Fruit fly (Drosophila melanogaster): ENCODE data around the gene RtGEF.

RtGEF gene

dm6 chr2L:20327375-20327774 is 22.9 kb upstream of the RtGEF start (continued):
- TF ChIP-seq Asciz (GFP tag; optimal IDR thresholded peaks at IDR 0.05) (peak; percentile 26), MTF-1 (GFP tag; optimal IDR thresholded peaks at IDR 0.05; ENCODE audit: borderline replicate concordance) (peak; percentile 65), CG8388 (GFP tag; optimal IDR thresholded peaks at IDR 0.05) (peak; percentile 10), fd102C (GFP tag; optimal IDR thresholded peaks at IDR 0.05) (no peak), otp (GFP tag; IDR thresholded peaks at IDR 0.05) (peak; percentile 78; the same call in 2 of the 3 replicates), CG17802 (tag; optimal IDR thresholded peaks at IDR 0.05) (peak; percentile 17), CG33557 (GFP tag; optimal IDR thresholded peaks at IDR 0.05) (peak; percentile 61), unpg (GFP tag; optimal IDR thresholded peaks at IDR 0.05) (peak; percentile 26), Spps (tag; optimal IDR thresholded peaks at IDR 0.05) (no peak), CG7987 (GFP tag; optimal IDR thresholded peaks at IDR 0.05) (peak; percentile 11), CG43689 (GFP tag; IDR thresholded peaks at IDR 0.05) (no peak), Dip3 (GFP tag; optimal IDR thresholded peaks at IDR 0.05) (no peak), pfk (GFP tag; optimal IDR thresholded peaks at IDR 0.05) (no peak), NC2β (GFP tag; optimal IDR thresholded peaks at IDR 0.05) (peak; percentile 21), CrebB (tag; optimal IDR thresholded peaks at IDR 0.05) (no peak), crol (GFP tag; IDR thresholded peaks at IDR 0.05) (no peak; the same call in 1 of the 2 replicates), lov (optimal IDR thresholded peaks at IDR 0.05) (no peak), lov (GFP tag; IDR thresholded peaks at IDR 0.05) (0 out of 3 replicates have a peak, but pooled peaks have one; percentile 25), fd64A (GFP tag; optimal IDR thresholded peaks at IDR 0.05) (peak; percentile 54), CG18764 (GFP tag; optimal IDR thresholded peaks at IDR 0.05) (peak; percentile 20), kni (GFP tag; optimal IDR thresholded peaks at IDR 0.05) (peak; percentile 25), CG17328 (GFP tag; IDR thresholded peaks at IDR 0.05) (peak; percentile 38; the same call in 1 of the 2 replicates), caup (GFP tag; optimal IDR thresholded peaks at IDR 0.05; ENCODE audit: severe bottlenecking) (no peak), CG11398 (GFP tag; optimal IDR thresholded peaks at IDR 0.05) (peak; percentile 14), Aef1 (GFP tag; IDR thresholded peaks at IDR 0.05) (no peak), CG17568 (GFP tag; optimal IDR thresholded peaks at IDR 0.05) (peak; percentile 30), CG2199 (GFP tag; IDR thresholded peaks at IDR 0.05) (0 out of 3 replicates have a peak, but pooled peaks have one; percentile 20), CG1603 (tag; optimal IDR thresholded peaks at IDR 0.05) (peak; percentile 57), CG15696 (tag; optimal IDR thresholded peaks at IDR 0.05) (peak; percentile 32), CG2678 (tag; optimal IDR thresholded peaks at IDR 0.05) (no peak), ATbp (GFP tag; optimal IDR thresholded peaks at IDR 0.05) (peak; percentile 67), CG12659 (GFP tag; optimal IDR thresholded peaks at IDR 0.05) (no peak), jumu (GFP tag; optimal IDR thresholded peaks at IDR 0.05) (no peak), lab (GFP tag; optimal IDR thresholded peaks at IDR 0.05) (no peak), hkb (optimal IDR thresholded peaks at IDR 0.05) (no peak), hkb (GFP tag; IDR thresholded peaks at IDR 0.05) (no peak), ssp (GFP tag; IDR thresholded peaks at IDR 0.05) (no peak), mam (GFP tag; optimal IDR thresholded peaks at IDR 0.05) (no peak), ase (GFP tag; IDR thresholded peaks at IDR 0.05) (no peak), ind (GFP tag; optimal IDR thresholded peaks at IDR 0.05) (no peak), lilli (GFP tag; optimal IDR thresholded peaks at IDR 0.05) (no peak), ci (GFP tag; IDR thresholded peaks at IDR 0.05) (peak; percentile 61; the same call in 2 of the 3 replicates), gem (tag; optimal IDR thresholded peaks at IDR 0.05) (peak; percentile 40), ken (GFP tag; IDR thresholded peaks at IDR 0.05) (0 out of 3 replicates have a peak, but pooled peaks have one; percentile 14), zfh1 (GFP tag; IDR thresholded peaks at IDR 0.05) (peak; percentile 65), chm (GFP tag; IDR thresholded peaks at IDR 0.05) (peak; percentile 35; the same call in 1 of the 2 replicates), tgo (GFP tag; IDR thresholded peaks at IDR 0.05) (no peak), dm (GFP tag; optimal IDR thresholded peaks at IDR 0.05) (no peak), repo (GFP tag; optimal IDR thresholded peaks at IDR 0.05) (no peak), row (GFP tag; IDR thresholded peaks at IDR 0.05) (no peak), ems (GFP tag; optimal IDR thresholded peaks at IDR 0.05) (no peak)
